Fruit fly (Drosophila melanogaster) whole organism, embryonic: ENCODE measurements around the gene Cow.

Source experiments
- ATbp ChIP-seq: fragments of 200-800 bp; sonication (Bioruptor generic); optimal IDR thresholded peaks from 2 replicates; lab custom pipeline; 2017; ENCODE audit warnings: missing biosample characterization, mild to moderate bottlenecking, missing genetic modification characterization, missing genetic modification reagents
- Bgb ChIP-seq: fragments of 200-800 bp; sonication (Bioruptor generic); IDR thresholded peaks from 2 replicates; pipeline ENCODE4 v1.3.6; 2022; ENCODE audit warnings: missing biosample characterization, missing genetic modification characterization; ENCODE audit not compliant: partially characterized antibody
- CG10462 ChIP-seq: fragments of 200-800 bp; sonication (Bioruptor generic); optimal IDR thresholded peaks from 2 replicates; lab custom pipeline; 2016; ENCODE audit warnings: missing biosample characterization, missing genetic modification characterization
- CG12236 ChIP-seq: fragments of 200-800 bp; sonication (Bioruptor generic); optimal IDR thresholded peaks from 2 replicates; lab custom pipeline; 2016; ENCODE audit warnings: missing biosample characterization, missing genetic modification characterization
- CG15696 ChIP-seq: fragments of 200-800 bp; sonication (Bioruptor generic); optimal IDR thresholded peaks from 2 replicates; lab custom pipeline; 2019; ENCODE audit warnings: missing biosample characterization, mild to moderate bottlenecking, missing genetic modification characterization, moderate library complexity
- CG1602 ChIP-seq: fragments of 200-800 bp; sonication (Bioruptor generic); optimal IDR thresholded peaks from 3 replicates; lab custom pipeline; 2016; ENCODE audit warnings: missing biosample characterization, missing genetic modification characterization
- CG16815 ChIP-seq: fragments of 200-800 bp; sonication (Bioruptor generic); optimal IDR thresholded peaks from 3 replicates; lab custom pipeline; 2017; ENCODE audit warnings: missing biosample characterization, mild to moderate bottlenecking, missing genetic modification characterization
- CG16863 ChIP-seq: fragments of 200-800 bp; sonication (Bioruptor generic); optimal IDR thresholded peaks from 3 replicates; lab custom pipeline; 2016; ENCODE audit warnings: missing biosample characterization, missing genetic modification characterization
- CG3163 ChIP-seq: fragments of 200-800 bp; sonication (Bioruptor generic); optimal IDR thresholded peaks from 3 replicates; lab custom pipeline; 2016; ENCODE audit warnings: missing biosample characterization, missing genetic modification characterization
- CG3281 ChIP-seq: fragments of 200-800 bp; sonication (Bioruptor generic); optimal IDR thresholded peaks from 3 replicates; lab custom pipeline; 2017; ENCODE audit warnings: missing biosample characterization, mild to moderate bottlenecking, missing genetic modification characterization
- CG34224 ChIP-seq: fragments of 200-800 bp; sonication (Bioruptor generic); IDR thresholded peaks from 3 replicates; pipeline ENCODE4 v1.3.6; 2022; ENCODE audit warnings: missing biosample characterization, missing genetic modification characterization; ENCODE audit not compliant: partially characterized antibody
- CG34376 ChIP-seq: fragments of 200-800 bp; sonication (Bioruptor generic); optimal IDR thresholded peaks from 2 replicates; lab custom pipeline; 2018; ENCODE audit warnings: missing biosample characterization, mild to moderate bottlenecking, missing genetic modification characterization
- CG34422 ChIP-seq: fragments of 200-800 bp; sonication (Bioruptor generic); IDR thresholded peaks from 3 replicates; pipeline ENCODE4 v1.3.6; 2022; ENCODE audit warnings: missing biosample characterization, missing genetic modification characterization
- CG6254 ChIP-seq: fragments of 200-800 bp; sonication (Bioruptor generic); optimal IDR thresholded peaks from 3 replicates; lab custom pipeline; 2017; ENCODE audit warnings: mild to moderate bottlenecking, missing biosample characterization, missing genetic modification reagents, missing genetic modification characterization
- CG7745 ChIP-seq: fragments of 200-800 bp; sonication (Bioruptor generic); optimal IDR thresholded peaks from 2 replicates; lab custom pipeline; 2018; ENCODE audit warnings: missing biosample characterization, mild to moderate bottlenecking, missing genetic modification characterization, moderate library complexity
- CG7928 ChIP-seq: fragments of 200-800 bp; sonication (Bioruptor generic); optimal IDR thresholded peaks from 2 replicates; lab custom pipeline; 2017; ENCODE audit warnings: missing biosample characterization, mild to moderate bottlenecking, missing genetic modification characterization
- CG8924 ChIP-seq: fragments of 200-800 bp; optimal IDR thresholded peaks from 3 replicates; lab custom pipeline; 2019; ENCODE audit warnings: missing biosample characterization, mild to moderate bottlenecking, missing genetic modification characterization, moderate library complexity
- CG9215 ChIP-seq: fragments of 200-800 bp; sonication (Bioruptor generic); IDR thresholded peaks from 2 replicates; pipeline ENCODE4 v1.3.6; 2022; ENCODE audit warnings: missing biosample characterization, missing genetic modification characterization
- CTCF ChIP-seq: fragments of 200-800 bp; sonication (Bioruptor generic); optimal IDR thresholded peaks from 2 replicates; lab custom pipeline; 2017; ENCODE audit warnings: missing biosample characterization, mild to moderate bottlenecking, missing genetic modification characterization, moderate library complexity
- Camta ChIP-seq: fragments of 200-800 bp; sonication (Bioruptor generic); optimal IDR thresholded peaks from 2 replicates; lab custom pipeline; 2016; ENCODE audit warnings: missing biosample characterization, missing genetic modification characterization
- D ChIP-seq, 2 experiments: fragments of 200-800 bp in 1 of 2; fragments of >200 bp in 1 of 2; sonication (Bioruptor generic) in 1 of 2; optimal IDR thresholded peaks; 2 replicates in 1 of 2; 3 replicates in 1 of 2; lab custom pipeline; 2017; ENCODE audit warnings: mild to moderate bottlenecking in 1 of 2, missing biosample characterization in 1 of 2, missing genetic modification characterization in 1 of 2, missing genetic modification reagents in 1 of 2
- Dad ChIP-seq: fragments of 200-800 bp; sonication (Bioruptor generic); optimal IDR thresholded peaks from 3 replicates; lab custom pipeline; 2016; ENCODE audit warnings: missing biosample characterization, missing genetic modification characterization
- ERR ChIP-seq: fragments of 200-800 bp; sonication (Bioruptor generic); optimal IDR thresholded peaks from 2 replicates; lab custom pipeline; 2016; ENCODE audit warnings: missing biosample characterization, missing genetic modification characterization
- Fer1 ChIP-seq: fragments of 200-800 bp; sonication (Bioruptor generic); optimal IDR thresholded peaks from 2 replicates; lab custom pipeline; 2017; ENCODE audit warnings: missing biosample characterization, mild to moderate bottlenecking, missing genetic modification characterization
- HHEX ChIP-seq: fragments of 200-800 bp; sonication (Bioruptor generic); optimal IDR thresholded peaks from 3 replicates; lab custom pipeline; 2017; ENCODE audit warnings: missing biosample characterization, mild to moderate bottlenecking, missing genetic modification characterization, missing genetic modification reagents
- Hmr ChIP-seq: fragments of 200-800 bp; sonication (Bioruptor generic); optimal IDR thresholded peaks from 3 replicates; lab custom pipeline; 2017; ENCODE audit warnings: mild to moderate bottlenecking, missing biosample characterization, missing genetic modification reagents, missing genetic modification characterization
- Lhr ChIP-seq: fragments of 200-800 bp; sonication (Bioruptor generic); optimal IDR thresholded peaks from 3 replicates; lab custom pipeline; 2017; ENCODE audit warnings: mild to moderate bottlenecking, missing biosample characterization, missing genetic modification reagents, missing genetic modification characterization
- Six4 ChIP-seq: fragments of 200-800 bp; sonication (Bioruptor generic); optimal IDR thresholded peaks from 2 replicates; lab custom pipeline; 2016; ENCODE audit warnings: missing biosample characterization, missing genetic modification characterization
- Sox100B ChIP-seq: fragments of 200-800 bp; sonication (Bioruptor generic); optimal IDR thresholded peaks from 3 replicates; lab custom pipeline; 2018; ENCODE audit warnings: missing biosample characterization, mild to moderate bottlenecking, missing genetic modification characterization
- Sry-β ChIP-seq: fragments of 200-800 bp; sonication (Bioruptor generic); optimal IDR thresholded peaks from 2 replicates; lab custom pipeline; 2018; ENCODE audit warnings: missing biosample characterization, mild to moderate bottlenecking, missing genetic modification characterization, moderate library complexity
- cato ChIP-seq: fragments of 200-800 bp; sonication (Bioruptor generic); optimal IDR thresholded peaks from 2 replicates; lab custom pipeline; 2016; ENCODE audit warnings: missing biosample characterization, missing genetic modification characterization, borderline replicate concordance
- caup ChIP-seq: fragments of 200-800 bp; sonication (Bioruptor generic); optimal IDR thresholded peaks from 3 replicates; lab custom pipeline; 2017; ENCODE audit warnings: missing biosample characterization, mild to moderate bottlenecking, missing genetic modification characterization, moderate library complexity; ENCODE audit not compliant: severe bottlenecking
- corto ChIP-seq: fragments of 200-800 bp; sonication (Bioruptor generic); optimal IDR thresholded peaks from 2 replicates; lab custom pipeline; 2016; ENCODE audit warnings: missing biosample characterization, mild to moderate bottlenecking, missing genetic modification characterization, moderate library complexity
- crp ChIP-seq, 2 experiments: fragments of 200-800 bp; sonication (Bioruptor generic); optimal IDR thresholded peaks; 2 replicates in 1 of 2; 3 replicates in 1 of 2; lab custom pipeline; 2017; ENCODE audit warnings: missing biosample characterization in 2 of 2, missing genetic modification characterization in 2 of 2, mild to moderate bottlenecking in 1 of 2, moderate library complexity in 1 of 2
- disco-r ChIP-seq: fragments of 200-800 bp; sonication (Bioruptor generic); optimal IDR thresholded peaks from 2 replicates; lab custom pipeline; 2016; ENCODE audit warnings: missing biosample characterization, missing genetic modification characterization
- dpn ChIP-seq, 2 experiments: fragments of 200-800 bp; sonication (Bioruptor generic); optimal IDR thresholded peaks; 3 replicates each; lab custom pipeline; 2016; ENCODE audit warnings: missing biosample characterization in 2 of 2, missing genetic modification characterization in 2 of 2
- gsb-n ChIP-seq: fragments of 200-800 bp; sonication (Bioruptor generic); optimal IDR thresholded peaks from 3 replicates; lab custom pipeline; 2018; ENCODE audit warnings: missing biosample characterization, mild to moderate bottlenecking, missing genetic modification characterization
- hbn ChIP-seq: fragments of 200-800 bp; sonication (Bioruptor generic); IDR thresholded peaks from 2 replicates; pipeline ENCODE4 v1.3.6; 2022; ENCODE audit warnings: missing biosample characterization, missing genetic modification characterization; ENCODE audit not compliant: partially characterized antibody
- hth ChIP-seq: fragments of >200 bp; optimal IDR thresholded peaks from 2 replicates; lab custom pipeline; 2017; ENCODE audit warnings: inconsistent platforms
- luna ChIP-seq: fragments of 200-800 bp; sonication (Bioruptor generic); optimal IDR thresholded peaks from 2 replicates; lab custom pipeline; 2016; ENCODE audit warnings: missing biosample characterization, missing genetic modification characterization
- pb ChIP-seq: fragments of 200-800 bp; sonication (Bioruptor generic); optimal IDR thresholded peaks from 3 replicates; lab custom pipeline; 2016; ENCODE audit warnings: missing biosample characterization, missing genetic modification characterization
- pho ChIP-seq: fragments of 200-800 bp; sonication (Bioruptor generic); optimal IDR thresholded peaks from 2 replicates; lab custom pipeline; 2016; ENCODE audit warnings: missing biosample characterization, missing genetic modification characterization
- pros ChIP-seq: fragments of 200-800 bp; sonication (Bioruptor generic); optimal IDR thresholded peaks from 3 replicates; lab custom pipeline; 2019; ENCODE audit warnings: missing biosample characterization, mild to moderate bottlenecking, missing genetic modification characterization, moderate library complexity
- rib ChIP-seq: fragments of 200-800 bp; sonication (Bioruptor generic); IDR thresholded peaks from 2 replicates; pipeline ENCODE4 v1.3.6; 2022; ENCODE audit warnings: missing biosample characterization, missing genetic modification characterization
- slbo ChIP-seq: fragments of 200-800 bp; sonication (Bioruptor generic); IDR thresholded peaks from 2 replicates; pipeline ENCODE4 v1.3.6; 2022; ENCODE audit warnings: missing biosample characterization, missing genetic modification characterization
- sob ChIP-seq: fragments of 200-800 bp; sonication (Bioruptor generic); IDR thresholded peaks from 2 replicates; pipeline ENCODE4 v1.3.6; 2022; ENCODE audit warnings: missing biosample characterization, missing genetic modification characterization
- tio ChIP-seq: fragments of 200-800 bp; sonication (Bioruptor generic); optimal IDR thresholded peaks from 2 replicates; lab custom pipeline; 2017; ENCODE audit warnings: missing biosample characterization, missing genetic modification characterization, inconsistent platforms
- tna ChIP-seq: fragments of 200-800 bp; sonication (Bioruptor generic); IDR thresholded peaks from 2 replicates; pipeline ENCODE4 v1.3.6; 2022; ENCODE audit warnings: missing biosample characterization, missing genetic modification characterization; ENCODE audit not compliant: partially characterized antibody
- wdn ChIP-seq: fragments of 200-800 bp; sonication (Bioruptor generic); IDR thresholded peaks from 2 replicates; pipeline ENCODE4 v1.3.6; 2022; ENCODE audit warnings: missing biosample characterization, missing genetic modification characterization

The Cow gene

dm6 chr3R:23112680-23113362 lies at the start of gene Cow (continued):
- TF ChIP-seq CG12236 (no peak), CG1602 (GFP tag; lab: Kevin White, UChicago) (no peak), CG10462 (no peak), CG7745 (tag; lab: Kevin White, UChicago) (no peak), hbn (GFP tag; lab: Robert Waterston, UW) (no peak), sob (GFP tag; lab: Robert Waterston, UW) (peak; percentile 72), Lhr (GFP tag; lab: Kevin White, UChicago) (no peak), Bgb (GFP tag; lab: Robert Waterston, UW) (no peak), luna (GFP tag; lab: Kevin White, UChicago) (peak; percentile 8), CG16815 (GFP tag; lab: Kevin White, UChicago) (no peak), tna (GFP tag; lab: Robert Waterston, UW) (no peak), CG34224 (GFP tag; lab: Robert Waterston, UW) (no peak), CG3163 (GFP tag; lab: Kevin White, UChicago) (peak; percentile 85), HHEX (peak; percentile 66), hth (lab: Kevin White, UChicago) (no peak), rib (GFP tag; lab: Robert Waterston, UW) (no peak), pros (GFP tag; lab: Kevin White, UChicago) (no peak), Fer1 (peak; percentile 86), dpn (GFP tag; optimal IDR thresholded peaks at IDR 0.05; lab: Kevin White, UChicago) (peak; percentile 46 to 50), caup (peak; percentile 78), Hmr (GFP tag; lab: Kevin White, UChicago) (peak; percentile 84), CG15696 (no peak), CG3281 (GFP tag; lab: Kevin White, UChicago) (peak; percentile 74), crp (GFP tag; optimal IDR thresholded peaks at IDR 0.05; lab: Kevin White, UChicago) (no peak), corto (GFP tag; lab: Kevin White, UChicago) (no peak), CTCF (GFP tag; lab: Kevin White, UChicago) (no peak), Camta (GFP tag; lab: Kevin White, UChicago) (peak; percentile 24), Dad (GFP tag; lab: Kevin White, UChicago) (no peak), CG6254 (GFP tag; lab: Kevin White, UChicago) (no peak), wdn (GFP tag; lab: Robert Waterston, UW) (peak; percentile 39; the same call in 1 of the 2 replicates), tio (GFP tag; lab: Kevin White, UChicago) (peak; percentile 43), CG16863 (GFP tag; lab: Kevin White, UChicago) (peak; percentile 41), slbo (GFP tag; lab: Robert Waterston, UW) (peak; percentile 75), CG34376 (GFP tag; lab: Kevin White, UChicago) (peak; percentile 59), cato (GFP tag; lab: Kevin White, UChicago) (no peak), ERR (GFP tag; lab: Kevin White, UChicago) (no peak), D (optimal IDR thresholded peaks at IDR 0.05; lab: Kevin White, UChicago) (no peak), D (GFP tag; optimal IDR thresholded peaks at IDR 0.05; lab: Kevin White, UChicago) (no peak), Sox100B (GFP tag; lab: Kevin White, UChicago) (no peak), disco-r (GFP tag; lab: Kevin White, UChicago) (no peak), CG9215 (GFP tag; lab: Robert Waterston, UW) (peak; percentile 69), ATbp (GFP tag; lab: Kevin White, UChicago) (peak; percentile 45), gsb-n (tag; lab: Kevin White, UChicago) (no peak), CG8924 (tag; lab: Kevin White, UChicago) (peak; percentile 55), pho (GFP tag; lab: Kevin White, UChicago) (peak; percentile 69), Sry-β (GFP tag; lab: Kevin White, UChicago) (no peak), Six4 (peak; percentile 20), CG7928 (GFP tag; lab: Kevin White, UChicago) (no peak), pb (GFP tag; lab: Kevin White, UChicago) (no peak), CG34422 (peak; percentile 43; the same call in 1 of the 3 replicates)
